Worm (Caenorhabditis elegans) whole organism, mixed stage, embryonic: Measurements from ENCODE around the gene C02C6.14.

Experiments used
- bed-3 ChIP-seq: fragments of 200-800 bp; sonication (Bioruptor generic); optimal IDR thresholded peaks from 3 replicates; lab custom pipeline; 2018; ENCODE audit warnings: mild to moderate bottlenecking, missing genetic modification characterization, moderate library complexity, missing compliant biosample characterization
- blmp-1 ChIP-seq: fragments of 150-350 bp; optimal IDR thresholded peaks from 2 replicates; lab custom pipeline; 2014; ENCODE audit warnings: missing biosample characterization, missing genetic modification characterization
- ceh-43 ChIP-seq: fragments of 200-800 bp; sonication (Bioruptor generic); optimal IDR thresholded peaks from 2 replicates; lab custom pipeline; 2018; ENCODE audit warnings: mild to moderate bottlenecking, missing genetic modification characterization, moderate library complexity, missing compliant biosample characterization
- elt-3 ChIP-seq: fragments of 150-350 bp; optimal IDR thresholded peaks from 2 replicates; lab custom pipeline; 2014; ENCODE audit warnings: missing biosample characterization, missing genetic modification characterization
- hlh-1 ChIP-seq: fragments of 150-350 bp; optimal IDR thresholded peaks from 2 replicates; lab custom pipeline; 2014; ENCODE audit warnings: missing biosample characterization, missing genetic modification reagents, missing genetic modification characterization
- lin-13 ChIP-seq: fragments of 150-350 bp; optimal IDR thresholded peaks from 2 replicates; lab custom pipeline; 2014; ENCODE audit warnings: missing biosample characterization, missing genetic modification characterization
- nhr-237 ChIP-seq: fragments of 150-350 bp; optimal IDR thresholded peaks from 2 replicates; lab custom pipeline; 2014; ENCODE audit warnings: missing biosample characterization, missing genetic modification characterization
- nhr-28 ChIP-seq: fragments of 150-350 bp; optimal IDR thresholded peaks from 2 replicates; lab custom pipeline; 2014; ENCODE audit warnings: missing biosample characterization, missing genetic modification characterization
- pha-4 ChIP-seq: fragments of 150-350 bp; optimal IDR thresholded peaks from 2 replicates; lab custom pipeline; 2018; ENCODE audit warnings: missing biosample characterization, missing genetic modification reagents, missing genetic modification characterization
- unc-62 ChIP-seq: fragments of 150-350 bp; optimal IDR thresholded peaks from 2 replicates; lab custom pipeline; 2014; ENCODE audit warnings: missing biosample characterization, missing genetic modification reagents, missing genetic modification characterization

DNA sequence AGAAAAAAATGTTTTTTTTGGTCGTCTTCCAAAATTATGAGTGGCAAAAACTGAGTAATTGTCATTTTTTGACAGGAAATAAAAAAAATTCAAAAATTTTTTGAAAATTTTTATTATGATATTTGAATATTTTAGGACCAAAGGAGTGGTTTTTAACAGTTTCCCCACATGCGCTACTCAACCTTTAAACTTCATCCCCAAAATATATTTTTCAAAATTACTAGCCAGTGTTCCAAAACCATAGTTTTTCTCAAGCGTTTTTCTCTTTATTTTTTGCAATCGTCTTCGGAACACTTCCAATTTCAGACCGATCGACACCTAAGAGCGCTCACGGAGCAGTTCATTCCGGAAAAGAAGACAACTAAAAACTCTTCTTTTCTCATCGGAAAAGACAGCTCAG is 39.5 kb downstream of the C02C6.14 start, which contains the start of gene K09A9.6:
- TF ChIP-seq nhr-28 (tag; lab: Kevin White, UChicago): no peak
- TF ChIP-seq nhr-237 (tag; lab: Kevin White, UChicago): no peak
- TF ChIP-seq elt-3 (tag; lab: Kevin White, UChicago): no peak
- no peak for TF ChIP-seq lin-13 (tag; lab: Kevin White, UChicago)
- no peak for TF ChIP-seq unc-62 (GFP tag; lab: Kevin White, UChicago)
- no peak for TF ChIP-seq ceh-43 (GFP tag; lab: Kevin White, UChicago)
- no peak for TF ChIP-seq blmp-1 (tag; lab: Kevin White, UChicago)
- no peak for TF ChIP-seq hlh-1 (tag; lab: Kevin White, UChicago)
- TF ChIP-seq pha-4 (tag; lab: Kevin White, UChicago): no peak
- no peak for TF ChIP-seq bed-3 (GFP tag; lab: Kevin White, UChicago)
